Worm (Caenorhabditis elegans) whole organism, L1 larva: ENCODE measurements around the gene W02D7.4.

Experiments
- C04F5.9 ChIP-seq: sonication (generic microtip); optimal IDR thresholded peaks from 2 replicates; lab custom pipeline; 2016; ENCODE audit warnings: missing genetic modification characterization, missing compliant biosample characterization
- F16B12.6 ChIP-seq: fragments of 150-350 bp; optimal IDR thresholded peaks from 2 replicates; lab custom pipeline; 2014; ENCODE audit warnings: missing biosample characterization, missing genetic modification characterization
- aha-1 ChIP-seq: fragments of 150-350 bp; optimal IDR thresholded peaks from 2 replicates; lab custom pipeline; 2014; ENCODE audit warnings: missing biosample characterization, missing genetic modification characterization
- alr-1 ChIP-seq: fragments of 200-800 bp; sonication (Bioruptor generic); optimal IDR thresholded peaks from 2 replicates; lab custom pipeline; 2018; ENCODE audit warnings: borderline replicate concordance, mild to moderate bottlenecking, missing genetic modification characterization, missing compliant biosample characterization
- aly-2 ChIP-seq: fragments of 150-350 bp; optimal IDR thresholded peaks from 2 replicates; lab custom pipeline; 2014; ENCODE audit warnings: missing biosample characterization, missing genetic modification characterization
- ama-1 ChIP-seq: fragments of 150-350 bp; optimal IDR thresholded peaks from 2 replicates; lab custom pipeline; 2014
- ceh-8 ChIP-seq: fragments of 200-800 bp; sonication (Bioruptor generic); optimal IDR thresholded peaks from 2 replicates; lab custom pipeline; 2018; ENCODE audit warnings: mild to moderate bottlenecking, missing genetic modification characterization, moderate library complexity, missing compliant biosample characterization
- ceh-90 ChIP-seq: sonication (generic microtip); optimal IDR thresholded peaks from 2 replicates; lab custom pipeline; 2016; ENCODE audit warnings: missing genetic modification characterization, missing compliant biosample characterization
- dsc-1 ChIP-seq: sonication (generic microtip); optimal IDR thresholded peaks from 2 replicates; lab custom pipeline; 2016; ENCODE audit warnings: mild to moderate bottlenecking, missing genetic modification characterization, missing compliant biosample characterization
- efl-1 ChIP-seq, 4 experiments: fragments of 150-350 bp; optimal IDR thresholded peaks in 3 of 4; peaks in 1 of 4; 1 replicate in 1 of 4; 2 replicates in 3 of 4; lab custom pipeline; 2014; ENCODE audit warnings: missing biosample characterization in 2 of 4, missing genetic modification characterization in 2 of 4, missing genetic modification reagents in 2 of 4
- elt-3 ChIP-seq, 6 experiments: fragments of 150-350 bp in 1 of 6; sonication (generic microtip); optimal IDR thresholded peaks; 2 replicates each; lab custom pipeline; 2017 to 2018; ENCODE audit warnings: missing biosample characterization in 6 of 6, missing genetic modification characterization in 6 of 6, inconsistent platforms in 1 of 6
- fkh-10 ChIP-seq: sonication (generic microtip); optimal IDR thresholded peaks from 2 replicates; lab custom pipeline; 2017; ENCODE audit warnings: missing biosample characterization, missing genetic modification reagents, missing genetic modification characterization
- fkh-8 ChIP-seq: sonication (generic microtip); optimal IDR thresholded peaks from 2 replicates; lab custom pipeline; 2016; ENCODE audit warnings: mild to moderate bottlenecking, missing genetic modification characterization, missing compliant biosample characterization
- fos-1 ChIP-seq: fragments of 150-350 bp; optimal IDR thresholded peaks from 2 replicates; lab custom pipeline; 2014; ENCODE audit warnings: missing biosample characterization, missing genetic modification characterization
- hlh-17 ChIP-seq: fragments of 200-800 bp; sonication (Bioruptor generic); optimal IDR thresholded peaks from 2 replicates; lab custom pipeline; 2018; ENCODE audit warnings: missing genetic modification characterization, mild to moderate bottlenecking, missing compliant biosample characterization, moderate library complexity, borderline replicate concordance
- hpl-2 ChIP-seq: fragments of 150-350 bp; optimal IDR thresholded peaks from 2 replicates; lab custom pipeline; 2014; ENCODE audit warnings: missing biosample characterization, missing genetic modification reagents, missing genetic modification characterization
- irx-1 ChIP-seq: sonication (generic microtip); optimal IDR thresholded peaks from 2 replicates; lab custom pipeline; 2016; ENCODE audit warnings: missing genetic modification characterization, missing compliant biosample characterization
- isw-1 ChIP-seq: fragments of 200-800 bp; sonication (Bioruptor generic); IDR thresholded peaks from 2 replicates; pipeline ENCODE4 v1.3.6; 2022; ENCODE audit warnings: missing genetic modification characterization, missing compliant biosample characterization
- lin-13 ChIP-seq: fragments of 150-350 bp; optimal IDR thresholded peaks from 2 replicates; lab custom pipeline; 2014; ENCODE audit warnings: missing biosample characterization, missing genetic modification reagents, missing genetic modification characterization
- lin-15B ChIP-seq: fragments of 150-350 bp; sonication (generic microtip); optimal IDR thresholded peaks from 3 replicates; lab custom pipeline; 2014; ENCODE audit warnings: missing biosample characterization, missing genetic modification characterization
- mef-2 ChIP-seq: fragments of 150-350 bp; optimal IDR thresholded peaks from 2 replicates; lab custom pipeline; 2014; ENCODE audit warnings: missing biosample characterization, missing genetic modification characterization
- mep-1 ChIP-seq: fragments of 150-350 bp; optimal IDR thresholded peaks from 2 replicates; lab custom pipeline; 2014; ENCODE audit warnings: missing biosample characterization, missing genetic modification characterization
- nhr-12 ChIP-seq: sonication (generic microtip); optimal IDR thresholded peaks from 2 replicates; lab custom pipeline; 2017; ENCODE audit warnings: missing biosample characterization, missing genetic modification characterization
- nhr-20 ChIP-seq: sonication (generic microtip); optimal IDR thresholded peaks from 2 replicates; lab custom pipeline; 2016; ENCODE audit warnings: mild to moderate bottlenecking, missing genetic modification characterization, missing compliant biosample characterization
- nhr-237 ChIP-seq: fragments of 150-350 bp; optimal IDR thresholded peaks from 2 replicates; lab custom pipeline; 2014; ENCODE audit warnings: missing biosample characterization, missing genetic modification characterization
- nhr-28 ChIP-seq: fragments of 150-350 bp; optimal IDR thresholded peaks from 2 replicates; lab custom pipeline; 2014; ENCODE audit warnings: missing biosample characterization, missing genetic modification characterization
- nhr-47 ChIP-seq: sonication (generic microtip); optimal IDR thresholded peaks from 2 replicates; lab custom pipeline; 2016; ENCODE audit warnings: mild to moderate bottlenecking, missing genetic modification characterization, moderate library complexity, missing compliant biosample characterization
- nhr-84 ChIP-seq: sonication (generic microtip); optimal IDR thresholded peaks from 2 replicates; lab custom pipeline; 2017; ENCODE audit warnings: missing biosample characterization, missing genetic modification characterization
- pqm-1 ChIP-seq: sonication (generic microtip); optimal IDR thresholded peaks from 3 replicates; lab custom pipeline; 2017; ENCODE audit warnings: missing biosample characterization, missing genetic modification characterization
- skn-1 ChIP-seq: fragments of 150-350 bp; optimal IDR thresholded peaks from 2 replicates; lab custom pipeline; 2014; ENCODE audit warnings: missing biosample characterization, missing genetic modification characterization
- unc-130 ChIP-seq: fragments of 150-350 bp; optimal IDR thresholded peaks from 2 replicates; lab custom pipeline; 2017; ENCODE audit warnings: missing biosample characterization, missing genetic modification characterization, inconsistent platforms
- unc-30 ChIP-seq: sonication (generic microtip); optimal IDR thresholded peaks from 2 replicates; lab custom pipeline; 2017; ENCODE audit warnings: missing biosample characterization, missing genetic modification characterization
- unc-62 ChIP-seq: fragments of 150-350 bp; optimal IDR thresholded peaks from 2 replicates; lab custom pipeline; 2014; ENCODE audit warnings: missing biosample characterization, missing genetic modification reagents, missing genetic modification characterization
- unc-98 ChIP-seq: fragments of 200-800 bp; sonication (Bioruptor generic); IDR thresholded peaks from 2 replicates; pipeline ENCODE4 v1.3.6; 2022; ENCODE audit warnings: missing genetic modification characterization, missing compliant biosample characterization
- xbp-1 ChIP-seq: sonication (generic microtip); optimal IDR thresholded peaks from 2 replicates; lab custom pipeline; 2016; ENCODE audit warnings: missing genetic modification characterization, missing compliant biosample characterization
- zag-1 ChIP-seq: fragments of 150-350 bp; optimal IDR thresholded peaks from 2 replicates; lab custom pipeline; 2014; ENCODE audit warnings: missing biosample characterization, missing genetic modification characterization
- zip-4 ChIP-seq: fragments of 200-800 bp; sonication (Bioruptor generic); optimal IDR thresholded peaks from 2 replicates; lab custom pipeline; 2018; ENCODE audit warnings: mild to moderate bottlenecking, missing genetic modification characterization, moderate library complexity, missing compliant biosample characterization

W02D7.4 gene

DNA sequence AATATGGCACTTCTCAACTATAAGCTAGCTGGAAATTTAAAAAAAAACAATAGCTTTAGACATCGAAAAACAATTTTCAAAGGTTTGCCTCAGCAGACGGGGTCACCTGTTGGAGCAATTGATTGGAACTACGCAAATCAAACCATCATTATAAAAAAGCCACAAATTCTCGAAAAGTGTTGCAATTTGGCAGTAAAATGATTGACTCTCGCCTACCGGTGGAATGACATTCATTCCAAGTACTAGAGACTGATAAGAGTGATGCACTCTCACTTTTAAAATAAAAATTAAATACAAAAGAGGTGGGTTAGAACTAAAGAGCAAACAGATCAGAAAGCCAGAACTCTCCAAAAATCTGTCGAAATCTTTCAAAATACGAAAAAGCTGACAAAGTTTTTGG is 11.9 kb downstream of the W02D7.4 start (continued):
- no peak for TF ChIP-seq alr-1 (tag; lab: Kevin White, UChicago)
- TF ChIP-seq, all 84 proteins: peak for 0

DNA sequence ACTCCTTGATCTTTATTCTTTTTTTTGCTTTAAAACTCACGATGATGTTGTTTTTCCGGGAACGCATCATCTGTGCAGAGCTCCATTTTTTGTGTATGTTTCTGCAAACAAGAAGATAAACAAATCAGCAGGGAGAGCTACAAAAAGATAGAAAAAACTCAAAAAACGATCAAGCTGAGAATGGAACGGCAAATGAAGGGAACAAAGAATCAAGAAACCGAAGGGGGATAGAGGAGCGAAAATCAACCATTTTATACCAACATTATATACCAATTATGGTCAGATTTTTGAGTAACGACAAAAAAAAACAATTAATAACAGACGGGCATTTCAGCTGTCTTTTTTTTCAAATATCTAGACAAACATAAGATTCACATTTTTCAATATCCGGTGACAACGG is 12.6 kb downstream of the W02D7.4 start, which contains the start of gene slc-17.5:
Gene slc-17.5, minus strand, starts transcription at position 101 of the 400 bp plus-strand sequence.
- no peak for TF ChIP-seq C04F5.9 (tag; lab: Kevin White, UChicago)
- TF ChIP-seq nhr-28 (tag; lab: Kevin White, UChicago): no peak
- no peak for TF ChIP-seq irx-1
- TF ChIP-seq nhr-20 (tag; lab: Kevin White, UChicago): no peak
- no peak for TF ChIP-seq xbp-1
- TF ChIP-seq fos-1 (tag; lab: Kevin White, UChicago): no peak
- TF ChIP-seq nhr-237 (tag; lab: Kevin White, UChicago): no peak
- no peak for TF ChIP-seq aha-1 (tag; lab: Kevin White, UChicago)
- no peak for TF ChIP-seq elt-3 (tag; optimal IDR thresholded peaks at IDR 0.05; lab: Kevin White, UChicago)
- TF ChIP-seq aly-2 (tag; lab: Kevin White, UChicago): no peak
- no peak for TF ChIP-seq skn-1
- TF ChIP-seq unc-30 (tag; lab: Kevin White, UChicago): no peak
- no peak for TF ChIP-seq ceh-8 (GFP tag; lab: Kevin White, UChicago)
- no peak for TF ChIP-seq dsc-1 (tag; lab: Kevin White, UChicago)
- TF ChIP-seq lin-15B (tag; lab: Kevin White, UChicago): no peak
- TF ChIP-seq unc-130 (tag; lab: Kevin White, UChicago): no peak
- no peak for TF ChIP-seq F16B12.6 (tag; lab: Kevin White, UChicago)
- no peak for TF ChIP-seq fkh-8 (tag; lab: Kevin White, UChicago)

DNA sequence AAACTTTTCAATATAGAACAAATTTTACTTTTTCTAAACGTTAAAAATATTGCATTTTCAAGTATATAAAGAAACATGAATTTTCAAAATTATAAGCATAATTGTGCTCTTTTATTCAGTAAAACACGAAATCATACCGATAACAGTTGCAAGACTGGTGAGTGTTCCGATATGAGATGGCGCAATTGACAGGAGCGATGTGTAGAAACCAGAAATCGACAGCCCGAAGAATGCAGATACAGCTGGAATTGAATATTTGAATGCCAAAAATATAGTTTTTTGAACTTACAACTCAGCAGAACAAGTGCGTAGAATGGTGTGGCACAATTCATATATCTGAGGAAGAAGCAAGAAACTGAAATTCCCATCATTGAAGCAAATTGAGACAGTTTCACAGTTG is 14.5 kb downstream of the W02D7.4 start:
- TF ChIP-seq hpl-2 (GFP tag; lab: Kevin White, UChicago): no peak
- no peak for TF ChIP-seq efl-1 (optimal IDR thresholded peaks at IDR 0.05; lab: Kevin White, UChicago)
- peak in 1 of 2 experiments; percentile 24 for TF ChIP-seq efl-1 (GFP tag; optimal IDR thresholded peaks at IDR 0.05 in 1 of 2; lab: Kevin White, UChicago)

DNA sequence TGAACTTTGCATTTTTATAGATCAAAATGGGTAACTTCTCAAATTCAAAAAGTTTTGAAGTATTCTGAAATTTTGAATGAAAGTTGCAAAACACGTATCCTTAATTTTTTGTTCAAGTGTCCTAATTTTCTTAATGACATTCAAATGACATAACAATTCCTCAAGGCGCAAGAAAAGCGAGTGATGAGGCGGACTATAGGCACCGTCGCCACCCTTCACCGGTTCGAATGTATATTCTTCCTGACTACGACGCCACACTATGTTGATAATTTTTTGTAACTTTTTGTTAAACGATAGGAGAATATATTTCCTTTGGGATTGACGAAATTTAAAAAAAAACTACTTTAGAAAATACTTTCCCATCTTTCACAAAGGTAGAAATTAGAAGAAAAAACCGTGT is 15.8 kb downstream of the W02D7.4 start:
- TF ChIP-seq efl-1 (optimal IDR thresholded peaks at IDR 0.05; lab: Kevin White, UChicago) (no peak), efl-1 (GFP tag; optimal IDR thresholded peaks at IDR 0.05 in 1 of 2; lab: Kevin White, UChicago) (peak in 1 of 2 experiments; percentile 89), isw-1 (GFP tag; lab: Robert Waterston, UW) (no peak), fkh-10 (GFP tag; lab: Kevin White, UChicago) (no peak), mep-1 (tag; lab: Kevin White, UChicago) (no peak), ceh-90 (tag; lab: Kevin White, UChicago) (no peak), hlh-17 (GFP tag; lab: Kevin White, UChicago) (no peak)

DNA sequence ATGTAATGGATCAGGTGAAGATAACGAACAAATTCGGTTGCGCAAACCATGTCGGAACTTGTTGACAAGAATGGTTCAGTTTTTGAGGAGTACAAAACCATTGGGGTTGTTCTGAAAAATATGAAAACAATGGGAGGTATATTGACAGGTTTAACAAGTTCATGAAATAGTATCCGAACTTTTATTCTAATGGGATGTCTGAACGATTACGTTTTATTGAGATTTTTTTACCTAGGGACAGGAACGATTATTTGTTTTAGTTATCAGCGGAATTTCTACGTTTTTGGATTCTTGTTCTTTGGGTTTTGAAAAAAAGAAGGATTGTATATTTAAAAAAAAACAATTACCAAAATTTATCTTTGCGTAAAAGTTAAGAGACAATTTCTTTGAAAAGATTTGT is 16.6 kb downstream of the W02D7.4 start, which contains the start of gene str-135:
Gene str-135, minus strand, starts transcription at position 101 of the 400 bp plus-strand sequence.
- TF ChIP-seq mef-2 (tag; lab: Kevin White, UChicago): no peak
- TF ChIP-seq efl-1 (optimal IDR thresholded peaks at IDR 0.05; lab: Kevin White, UChicago): no peak
- peak in 1 of 2 experiments; percentile 89 for TF ChIP-seq efl-1 (GFP tag; optimal IDR thresholded peaks at IDR 0.05 in 1 of 2; lab: Kevin White, UChicago)

DNA sequence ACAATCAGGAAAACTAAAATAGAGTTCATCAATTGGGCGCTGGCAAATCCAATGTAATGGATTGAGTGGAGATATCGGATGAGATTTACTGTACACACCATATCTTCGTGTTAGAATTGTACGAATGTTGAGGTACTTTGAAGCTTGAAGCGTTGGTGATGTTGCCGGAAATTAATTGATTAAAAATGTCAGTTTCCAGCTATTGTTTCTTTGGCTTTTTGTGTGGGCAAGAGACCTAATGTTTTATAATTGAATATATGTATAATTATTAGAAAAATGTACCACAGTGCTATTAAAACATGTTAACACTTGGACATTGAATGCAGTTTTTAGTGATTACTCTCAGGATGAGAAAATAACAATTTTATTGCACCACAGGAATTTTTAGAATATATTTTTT is 18.6 kb downstream of the W02D7.4 start, which contains the start of gene str-136:
Gene str-136, minus strand, starts transcription at position 101 of the 400 bp plus-strand sequence.
- TF ChIP-seq nhr-84 (tag; lab: Kevin White, UChicago): no peak
- no peak for TF ChIP-seq pqm-1 (tag; lab: Kevin White, UChicago)
- no peak for TF ChIP-seq lin-13
- TF ChIP-seq ama-1 (lab: Kevin White, UChicago): no peak
- no peak for TF ChIP-seq nhr-47 (tag; lab: Kevin White, UChicago)
- no peak for TF ChIP-seq unc-130 (tag; lab: Kevin White, UChicago)
- TF ChIP-seq nhr-12: no peak
- no peak for TF ChIP-seq dsc-1 (tag; lab: Kevin White, UChicago)
- no peak for TF ChIP-seq unc-62
- no peak for TF ChIP-seq zag-1
- no peak for TF ChIP-seq zip-4 (GFP tag; lab: Kevin White, UChicago)
- no peak for TF ChIP-seq unc-98 (GFP tag; lab: Robert Waterston, UW)
